Fruit fly (Drosophila melanogaster): ENCODE results near the gene Uggt.

Uggt gene

DNA sequence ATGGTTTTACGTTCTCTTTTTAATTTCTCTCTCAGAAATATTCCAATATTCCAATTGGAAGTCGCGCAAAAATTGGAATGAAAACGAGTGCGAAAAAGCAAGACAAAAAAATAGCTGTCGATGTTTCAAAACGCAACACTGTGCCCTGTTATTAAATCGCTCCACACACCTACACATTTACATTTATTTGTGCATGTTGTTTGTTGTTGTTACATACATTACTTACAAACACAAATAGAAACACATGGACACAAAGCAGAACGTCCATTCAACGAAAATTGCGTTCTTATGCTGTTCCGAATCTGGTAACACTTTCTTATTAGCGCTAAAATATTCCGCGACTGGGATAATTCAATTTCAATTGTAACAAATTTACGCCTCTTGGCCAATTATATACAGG lies 31.3 kb upstream of the Uggt start:
- TF ChIP-seq ovo (GFP tag; optimal IDR thresholded peaks at IDR 0.05) (no peak), kay (GFP tag; ENCODE audit: borderline replicate concordance) (peak; percentile 66), Hr96 (GFP tag; optimal IDR thresholded peaks at IDR 0.05) (no peak), CG14711 (tag; optimal IDR thresholded peaks at IDR 0.05) (no peak), bab1 (GFP tag; optimal IDR thresholded peaks at IDR 0.05) (peak; percentile 2), CG7101 (tag; optimal IDR thresholded peaks at IDR 0.05) (no peak), Clk (GFP tag; optimal IDR thresholded peaks at IDR 0.05) (no peak), CG11617 (GFP tag; optimal IDR thresholded peaks at IDR 0.05) (no peak), Mnt (GFP tag; optimal IDR thresholded peaks at IDR 0.05) (no peak), CG33017 (tag; optimal IDR thresholded peaks at IDR 0.05) (no peak), CG5204 (GFP tag; optimal IDR thresholded peaks at IDR 0.05) (no peak), pad (GFP tag; optimal IDR thresholded peaks at IDR 0.05) (peak; percentile 0), Crg-1 (GFP tag; optimal IDR thresholded peaks at IDR 0.05) (no peak), tj (GFP tag; optimal IDR thresholded peaks at IDR 0.05) (peak; percentile 35), CG12768 (GFP tag; optimal IDR thresholded peaks at IDR 0.05) (no peak), CG7045 (GFP tag; optimal IDR thresholded peaks at IDR 0.05) (no peak), toe (GFP tag; optimal IDR thresholded peaks at IDR 0.05) (no peak), cic (GFP tag; optimal IDR thresholded peaks at IDR 0.05) (peak; percentile 4), CG1620 (GFP tag; optimal IDR thresholded peaks at IDR 0.05) (no peak), cnc (optimal IDR thresholded peaks at IDR 0.05) (no peak)

DNA sequence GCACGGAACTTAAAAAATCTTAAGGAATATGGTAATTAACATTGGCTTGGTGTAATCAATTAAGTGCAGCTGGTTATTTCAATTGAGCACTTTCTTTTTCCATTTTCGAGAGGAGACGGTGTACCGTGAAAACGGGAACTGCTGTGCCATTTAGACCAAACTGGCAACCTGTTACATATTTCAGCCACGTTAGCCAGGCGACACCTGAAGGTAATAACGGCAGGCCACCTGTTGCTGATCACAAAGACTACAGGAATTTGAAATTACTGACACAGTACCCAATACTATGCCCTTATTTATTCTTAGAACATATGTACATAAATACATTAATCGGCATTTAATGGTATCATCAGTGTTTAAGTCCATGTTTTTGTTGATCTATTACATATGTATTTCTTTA lies 30.3 kb upstream of the Uggt start:
- no peak for TF ChIP-seq Hr96 (GFP tag; optimal IDR thresholded peaks at IDR 0.05)
- TF ChIP-seq Mnt (GFP tag; optimal IDR thresholded peaks at IDR 0.05) = no peak
- no peak for TF ChIP-seq CG7101 (tag; optimal IDR thresholded peaks at IDR 0.05)
- no peak for TF ChIP-seq CG1620 (GFP tag; optimal IDR thresholded peaks at IDR 0.05)
- TF ChIP-seq CG7045 (GFP tag; optimal IDR thresholded peaks at IDR 0.05) = no peak
- no peak for TF ChIP-seq Crg-1 (GFP tag; optimal IDR thresholded peaks at IDR 0.05)
- no peak for TF ChIP-seq Clk (GFP tag; optimal IDR thresholded peaks at IDR 0.05)
- no peak for TF ChIP-seq CG14711 (tag; optimal IDR thresholded peaks at IDR 0.05)
- no peak for TF ChIP-seq toe (GFP tag; optimal IDR thresholded peaks at IDR 0.05)
- no peak for TF ChIP-seq tj (GFP tag; optimal IDR thresholded peaks at IDR 0.05)
- TF ChIP-seq cnc (optimal IDR thresholded peaks at IDR 0.05) = no peak
- no peak for TF ChIP-seq pad (GFP tag; optimal IDR thresholded peaks at IDR 0.05)
- no peak for TF ChIP-seq CG11617 (GFP tag; optimal IDR thresholded peaks at IDR 0.05)

DNA sequence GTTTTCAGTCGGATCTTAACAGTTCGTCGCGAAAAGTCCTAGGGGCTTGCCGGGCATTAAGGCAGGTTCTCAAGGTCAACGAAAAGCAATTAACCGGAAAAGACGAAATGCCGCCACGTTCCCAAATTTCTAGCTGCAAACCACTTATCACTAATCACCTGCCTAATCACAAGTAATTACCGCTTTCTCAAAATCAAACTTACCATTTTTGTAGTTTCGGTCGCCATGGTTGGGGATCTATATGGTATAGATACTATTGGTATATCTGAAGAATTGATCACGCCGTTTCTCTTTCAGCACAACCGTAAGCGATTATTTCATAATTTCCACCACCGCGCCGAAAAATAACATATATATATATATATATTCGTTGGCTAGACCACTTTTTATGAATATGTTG lies 26.7 kb upstream of the Uggt start:
- no peak for TF ChIP-seq CG12768 (GFP tag; optimal IDR thresholded peaks at IDR 0.05)
- TF ChIP-seq Mnt (GFP tag; optimal IDR thresholded peaks at IDR 0.05) = no peak
- TF ChIP-seq cnc (optimal IDR thresholded peaks at IDR 0.05) = no peak

DNA sequence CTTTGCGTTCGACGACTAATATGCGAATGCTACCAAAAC lies 26.5 kb upstream of the Uggt start, which contains the start of gene Indy:
Gene Indy, minus strand, starts transcription at position 35 of the 39 bp plus-strand sequence.
- TF ChIP-seq ovo (GFP tag; optimal IDR thresholded peaks at IDR 0.05) (no peak), cic (GFP tag; optimal IDR thresholded peaks at IDR 0.05) (no peak), bab1 (GFP tag; optimal IDR thresholded peaks at IDR 0.05) (no peak), kay (GFP tag; ENCODE audit: borderline replicate concordance) (no peak), Hr96 (GFP tag; optimal IDR thresholded peaks at IDR 0.05) (no peak), CG12768 (GFP tag; optimal IDR thresholded peaks at IDR 0.05) (no peak), Mnt (GFP tag; optimal IDR thresholded peaks at IDR 0.05) (no peak), Clk (GFP tag; optimal IDR thresholded peaks at IDR 0.05) (no peak), CG7101 (tag; optimal IDR thresholded peaks at IDR 0.05) (no peak), CG5204 (GFP tag; optimal IDR thresholded peaks at IDR 0.05) (no peak), tj (GFP tag; optimal IDR thresholded peaks at IDR 0.05) (no peak), CG33017 (tag; optimal IDR thresholded peaks at IDR 0.05) (no peak), CG14711 (tag; optimal IDR thresholded peaks at IDR 0.05) (no peak)

DNA sequence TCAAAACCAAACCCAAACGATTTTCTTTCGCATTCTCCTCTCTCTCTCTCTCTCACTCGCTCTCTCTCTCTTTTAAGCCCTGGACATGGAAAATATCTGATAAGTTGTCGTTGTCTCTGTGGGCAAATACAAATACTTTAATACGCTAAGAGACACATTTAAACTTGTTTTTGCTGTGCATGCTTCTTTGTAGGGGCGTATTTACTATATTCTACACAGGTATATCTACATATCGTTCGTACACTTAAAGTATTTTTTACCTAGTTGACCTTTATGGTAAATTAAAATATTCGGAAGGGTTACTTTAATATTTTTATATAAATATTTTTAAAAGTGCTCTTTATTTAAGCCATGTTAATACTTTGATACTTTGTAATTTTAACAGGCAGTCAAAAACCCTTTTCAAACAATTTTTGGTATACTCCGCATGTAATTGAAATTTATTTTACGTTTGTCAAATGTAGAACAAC lies 26.2 kb upstream of the Uggt start:
- TF ChIP-seq cnc (optimal IDR thresholded peaks at IDR 0.05) (no peak), pad (GFP tag; optimal IDR thresholded peaks at IDR 0.05) (peak; percentile 91), tj (GFP tag; optimal IDR thresholded peaks at IDR 0.05) (peak; percentile 58)

DNA sequence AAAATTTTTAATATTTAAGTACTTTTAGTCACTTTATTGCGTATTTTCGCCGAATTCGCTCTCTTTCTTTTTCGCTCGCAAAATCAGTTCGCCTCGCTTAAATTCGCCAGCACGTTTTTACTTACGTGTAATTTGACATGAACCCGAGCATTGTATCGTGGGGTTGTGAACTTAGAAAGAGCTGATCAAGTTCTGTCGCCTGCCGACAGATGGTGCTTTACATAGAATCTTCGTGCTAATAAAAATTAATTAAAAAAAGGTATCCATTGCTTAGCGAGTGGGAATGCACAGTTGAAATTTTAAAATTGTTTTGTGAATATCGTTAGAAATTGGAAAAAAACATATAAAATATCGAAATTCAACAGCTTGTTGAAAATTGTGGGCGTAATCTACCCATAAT lies 24.1 kb upstream of the Uggt start:
- TF ChIP-seq cnc (optimal IDR thresholded peaks at IDR 0.05) = no peak
- TF ChIP-seq CG5204 (GFP tag; optimal IDR thresholded peaks at IDR 0.05) = peak; percentile 18
- no peak for TF ChIP-seq CG33017 (tag; optimal IDR thresholded peaks at IDR 0.05)
- peak; percentile 14 for TF ChIP-seq pad (GFP tag; optimal IDR thresholded peaks at IDR 0.05)
- peak; percentile 30 for TF ChIP-seq CG1620 (GFP tag; optimal IDR thresholded peaks at IDR 0.05)
- TF ChIP-seq toe (GFP tag; optimal IDR thresholded peaks at IDR 0.05) = peak; percentile 18
- TF ChIP-seq bab1 (GFP tag; optimal IDR thresholded peaks at IDR 0.05) = peak; percentile 90
- peak; percentile 16 for TF ChIP-seq CG7101 (tag; optimal IDR thresholded peaks at IDR 0.05)

DNA sequence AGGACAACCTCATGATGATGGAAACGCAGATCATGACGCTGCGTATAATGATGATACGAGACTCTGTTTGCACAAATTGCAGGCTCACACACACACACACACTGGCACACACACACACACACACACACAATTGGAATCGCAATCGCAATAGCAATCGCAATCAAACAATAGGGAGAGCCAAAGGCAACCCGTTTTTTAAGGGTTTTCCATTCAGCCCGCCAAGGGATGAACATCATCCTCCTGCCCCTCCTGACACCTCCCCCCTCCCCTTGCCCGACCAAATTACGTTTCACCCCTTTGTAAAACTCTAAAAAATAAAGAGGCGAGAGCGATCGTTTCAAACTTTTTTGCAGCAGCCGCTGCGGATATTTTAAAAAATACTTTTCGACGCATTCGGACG lies 20.3 kb upstream of the Uggt start:
- TF ChIP-seq CG12768 (GFP tag; optimal IDR thresholded peaks at IDR 0.05) (no peak), Mnt (GFP tag; optimal IDR thresholded peaks at IDR 0.05) (no peak), CG5204 (GFP tag; optimal IDR thresholded peaks at IDR 0.05) (no peak), Crg-1 (GFP tag; optimal IDR thresholded peaks at IDR 0.05) (no peak), CG7045 (GFP tag; optimal IDR thresholded peaks at IDR 0.05) (no peak), CG1620 (GFP tag; optimal IDR thresholded peaks at IDR 0.05) (no peak), CG11617 (GFP tag; optimal IDR thresholded peaks at IDR 0.05) (no peak)

DNA sequence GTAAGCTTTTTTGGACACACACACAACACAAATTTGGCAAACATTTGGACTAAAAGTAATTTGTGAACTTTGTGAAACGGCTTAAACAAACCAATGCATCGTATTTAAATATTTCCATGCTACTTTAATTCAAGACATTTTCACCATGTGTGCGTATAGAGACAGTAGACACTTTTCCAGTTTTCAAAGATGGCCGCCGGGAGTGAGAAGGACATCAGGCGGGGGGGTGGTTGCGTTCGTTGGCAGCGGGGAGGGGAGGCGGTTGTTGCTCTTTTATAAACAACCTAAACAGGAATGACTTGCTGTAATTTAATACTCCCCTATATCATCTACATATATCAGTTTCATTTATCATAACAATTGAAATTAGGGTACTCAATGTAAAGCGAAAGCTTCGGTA lies 19.1 kb upstream of the Uggt start:
- no peak for TF ChIP-seq bab1 (GFP tag; optimal IDR thresholded peaks at IDR 0.05)
- TF ChIP-seq CG14711 (tag; optimal IDR thresholded peaks at IDR 0.05) = no peak
- TF ChIP-seq CG11617 (GFP tag; optimal IDR thresholded peaks at IDR 0.05) = no peak
